Fruit fly (Drosophila melanogaster) whole organism, embryonic: ENCODE results near the gene grnd.

Experiments used
- Bgb ChIP-seq: fragments of 200-800 bp; sonication (Bioruptor generic); IDR thresholded peaks from 2 replicates; pipeline ENCODE4 v1.3.6; 2022; ENCODE audit warnings: missing biosample characterization, missing genetic modification characterization; ENCODE audit not compliant: partially characterized antibody
- CG12744 ChIP-seq: fragments of 200-800 bp; sonication (Bioruptor generic); optimal IDR thresholded peaks from 2 replicates; lab custom pipeline; 2016; ENCODE audit warnings: missing biosample characterization, missing genetic modification characterization
- CG13775 ChIP-seq: fragments of 200-800 bp; sonication (Bioruptor generic); optimal IDR thresholded peaks from 3 replicates; lab custom pipeline; 2017; ENCODE audit warnings: missing biosample characterization, mild to moderate bottlenecking, missing genetic modification characterization
- CG13894 ChIP-seq: fragments of 200-800 bp; sonication (Bioruptor generic); optimal IDR thresholded peaks from 3 replicates; lab custom pipeline; 2018; ENCODE audit warnings: missing biosample characterization, mild to moderate bottlenecking, missing genetic modification characterization, moderate library complexity
- CG14014 ChIP-seq: fragments of 200-800 bp; sonication (Bioruptor generic); IDR thresholded peaks from 2 replicates; pipeline ENCODE4 v1.3.6; 2022; ENCODE audit warnings: missing biosample characterization, missing genetic modification characterization
- CG1603 ChIP-seq: fragments of 200-800 bp; sonication (Bioruptor generic); optimal IDR thresholded peaks from 2 replicates; lab custom pipeline; 2019; ENCODE audit warnings: missing biosample characterization, mild to moderate bottlenecking, missing genetic modification characterization, moderate library complexity
- CG17359 ChIP-seq: fragments of 200-800 bp; sonication (Bioruptor generic); optimal IDR thresholded peaks from 3 replicates; lab custom pipeline; 2018; ENCODE audit warnings: missing biosample characterization, mild to moderate bottlenecking, missing genetic modification characterization, moderate library complexity
- CG18599 ChIP-seq: fragments of 200-800 bp; sonication (Bioruptor generic); optimal IDR thresholded peaks from 3 replicates; lab custom pipeline; 2017; ENCODE audit warnings: missing biosample characterization, missing genetic modification characterization, mild to moderate bottlenecking, moderate library complexity, missing genetic modification reagents
- CG2712 ChIP-seq: fragments of 200-800 bp; optimal IDR thresholded peaks from 3 replicates; lab custom pipeline; 2019; ENCODE audit warnings: missing biosample characterization, mild to moderate bottlenecking, missing genetic modification characterization, moderate library complexity
- CG30020 ChIP-seq: fragments of 200-800 bp; optimal IDR thresholded peaks from 2 replicates; lab custom pipeline; 2019; ENCODE audit warnings: missing biosample characterization, mild to moderate bottlenecking, missing genetic modification characterization, moderate library complexity
- CG3065 ChIP-seq: fragments of 200-800 bp; sonication (Bioruptor generic); optimal IDR thresholded peaks from 2 replicates; lab custom pipeline; 2016; ENCODE audit warnings: missing biosample characterization, missing genetic modification characterization
- CG33557 ChIP-seq: fragments of 200-800 bp; sonication (Bioruptor generic); optimal IDR thresholded peaks from 2 replicates; lab custom pipeline; 2019; ENCODE audit warnings: missing biosample characterization, mild to moderate bottlenecking, missing genetic modification characterization, moderate library complexity
- CG4282 ChIP-seq: fragments of 200-800 bp; sonication (Bioruptor generic); optimal IDR thresholded peaks from 2 replicates; lab custom pipeline; 2016; ENCODE audit warnings: missing biosample characterization, missing genetic modification characterization
- CG4820 ChIP-seq: fragments of 200-800 bp; sonication (Bioruptor generic); optimal IDR thresholded peaks from 3 replicates; lab custom pipeline; 2016; ENCODE audit warnings: missing biosample characterization, missing genetic modification characterization
- CG4854 ChIP-seq: fragments of 200-800 bp; sonication (Bioruptor generic); optimal IDR thresholded peaks from 2 replicates; lab custom pipeline; 2016; ENCODE audit warnings: missing biosample characterization, missing genetic modification characterization, inconsistent platforms
- CG5245 ChIP-seq: fragments of 200-800 bp; sonication (Bioruptor generic); optimal IDR thresholded peaks from 3 replicates; lab custom pipeline; 2016; ENCODE audit warnings: missing biosample characterization, missing genetic modification characterization
- CG6272 ChIP-seq: fragments of 200-800 bp; sonication (Bioruptor generic); IDR thresholded peaks from 2 replicates; pipeline ENCODE4 v1.3.6; 2022; ENCODE audit warnings: missing biosample characterization, missing genetic modification characterization
- CG6654 ChIP-seq: fragments of 200-800 bp; sonication (Bioruptor generic); optimal IDR thresholded peaks from 2 replicates; lab custom pipeline; 2017; ENCODE audit warnings: missing biosample characterization, mild to moderate bottlenecking, missing genetic modification characterization
- CG6683 ChIP-seq: fragments of 200-800 bp; sonication (Bioruptor generic); optimal IDR thresholded peaks from 2 replicates; lab custom pipeline; 2017; ENCODE audit warnings: missing biosample characterization, mild to moderate bottlenecking, missing genetic modification characterization, missing genetic modification reagents
- CG7963 ChIP-seq: fragments of 200-800 bp; sonication (Bioruptor generic); IDR thresholded peaks from 3 replicates; pipeline ENCODE4 v1.3.6; 2022; ENCODE audit warnings: missing biosample characterization, missing genetic modification characterization; ENCODE audit not compliant: partially characterized antibody
- CG8765 ChIP-seq: fragments of 200-800 bp; sonication (Bioruptor generic); IDR thresholded peaks from 2 replicates; pipeline ENCODE4 v1.3.6; 2022; ENCODE audit warnings: missing biosample characterization, missing genetic modification characterization
- CG8944 ChIP-seq: fragments of 200-800 bp; sonication (Bioruptor generic); optimal IDR thresholded peaks from 3 replicates; lab custom pipeline; 2016; ENCODE audit warnings: missing biosample characterization, missing genetic modification characterization
- Chrac-16 ChIP-seq: fragments of 200-800 bp; sonication (Bioruptor generic); optimal IDR thresholded peaks from 3 replicates; lab custom pipeline; 2016; ENCODE audit warnings: missing biosample characterization, missing genetic modification characterization
- CoRest ChIP-seq: fragments of 200-800 bp; sonication (Bioruptor generic); optimal IDR thresholded peaks from 3 replicates; lab custom pipeline; 2018; ENCODE audit warnings: missing biosample characterization, mild to moderate bottlenecking, missing genetic modification characterization, moderate library complexity
- CrebB ChIP-seq: fragments of 200-800 bp; sonication (Bioruptor generic); optimal IDR thresholded peaks from 3 replicates; lab custom pipeline; 2018; ENCODE audit warnings: missing biosample characterization, mild to moderate bottlenecking, missing genetic modification characterization
- D19A ChIP-seq: fragments of 200-800 bp; optimal IDR thresholded peaks from 3 replicates; lab custom pipeline; 2019; ENCODE audit warnings: missing biosample characterization, mild to moderate bottlenecking, missing genetic modification characterization, moderate library complexity
- Gug ChIP-seq: fragments of 200-800 bp; sonication (Bioruptor generic); IDR thresholded peaks from 4 replicates; pipeline ENCODE4 v1.3.6; 2022; ENCODE audit warnings: missing biosample characterization, missing genetic modification characterization
- HLH3B ChIP-seq: fragments of 200-800 bp; sonication (Bioruptor generic); IDR thresholded peaks from 2 replicates; pipeline ENCODE4 v1.3.6; 2022; ENCODE audit warnings: missing biosample characterization, missing genetic modification characterization
- NFAT ChIP-seq: fragments of 200-800 bp; sonication (Bioruptor generic); IDR thresholded peaks from 2 replicates; pipeline ENCODE4 v1.3.6; 2022; ENCODE audit warnings: missing biosample characterization, missing genetic modification characterization
- Neu2 ChIP-seq: fragments of 200-800 bp; sonication (Bioruptor generic); optimal IDR thresholded peaks from 3 replicates; lab custom pipeline; 2016; ENCODE audit warnings: missing biosample characterization, missing genetic modification characterization, borderline replicate concordance
- NfI ChIP-seq: fragments of 200-800 bp; sonication (Bioruptor generic); optimal IDR thresholded peaks from 3 replicates; lab custom pipeline; 2018; ENCODE audit warnings: missing biosample characterization, mild to moderate bottlenecking, missing genetic modification characterization, moderate library complexity
- Rx ChIP-seq: fragments of 200-800 bp; sonication (Bioruptor generic); IDR thresholded peaks from 2 replicates; pipeline ENCODE4 v1.3.6; 2022; ENCODE audit warnings: missing biosample characterization, missing genetic modification characterization
- Scr ChIP-seq: fragments of 200-800 bp; sonication (Bioruptor generic); IDR thresholded peaks from 2 replicates; pipeline ENCODE4 v1.3.6; 2022; ENCODE audit warnings: missing biosample characterization, missing genetic modification characterization; ENCODE audit not compliant: partially characterized antibody
- cas ChIP-seq: fragments of 200-800 bp; sonication (Bioruptor generic); IDR thresholded peaks from 2 replicates; pipeline ENCODE4 v1.3.6; 2022; ENCODE audit warnings: missing biosample characterization, missing genetic modification characterization
- danr ChIP-seq: fragments of 200-800 bp; sonication (Bioruptor generic); IDR thresholded peaks from 2 replicates; pipeline ENCODE4 v1.3.6; 2022; ENCODE audit warnings: missing biosample characterization, missing genetic modification characterization
- dmrt11E ChIP-seq: fragments of 200-800 bp; sonication (Bioruptor generic); optimal IDR thresholded peaks from 3 replicates; lab custom pipeline; 2018; ENCODE audit warnings: missing biosample characterization, mild to moderate bottlenecking, missing genetic modification characterization, moderate library complexity
- gce ChIP-seq: fragments of 200-800 bp; sonication (Bioruptor generic); IDR thresholded peaks from 3 replicates; pipeline ENCODE4 v1.3.6; 2022; ENCODE audit warnings: missing biosample characterization, missing genetic modification characterization
- gt ChIP-seq: fragments of 200-800 bp; sonication (Bioruptor generic); IDR thresholded peaks from 2 replicates; pipeline ENCODE4 v1.3.6; 2022; ENCODE audit warnings: missing biosample characterization, missing genetic modification characterization
- ind ChIP-seq: fragments of 200-800 bp; sonication (Bioruptor generic); optimal IDR thresholded peaks from 3 replicates; lab custom pipeline; 2016; ENCODE audit warnings: missing biosample characterization, missing genetic modification characterization
- insv ChIP-seq, 2 experiments: fragments of 200-800 bp; sonication (Bioruptor generic); optimal IDR thresholded peaks; 3 replicates each; lab custom pipeline; 2016 to 2018; ENCODE audit warnings: missing biosample characterization in 2 of 2, missing genetic modification characterization in 2 of 2
- jing ChIP-seq: fragments of 200-800 bp; sonication (Bioruptor generic); optimal IDR thresholded peaks from 2 replicates; lab custom pipeline; 2018; ENCODE audit warnings: missing biosample characterization, mild to moderate bottlenecking, missing genetic modification characterization
- jumu ChIP-seq: fragments of 200-800 bp; sonication (Bioruptor generic); optimal IDR thresholded peaks from 3 replicates; lab custom pipeline; 2016; ENCODE audit warnings: missing biosample characterization, missing genetic modification characterization
- kni ChIP-seq: fragments of 200-800 bp; sonication (Bioruptor generic); optimal IDR thresholded peaks from 3 replicates; lab custom pipeline; 2017; ENCODE audit warnings: mild to moderate bottlenecking, missing biosample characterization, missing genetic modification reagents, missing genetic modification characterization
- lbe ChIP-seq: fragments of 200-800 bp; sonication (Bioruptor generic); optimal IDR thresholded peaks from 2 replicates; lab custom pipeline; 2016; ENCODE audit warnings: missing biosample characterization, mild to moderate bottlenecking, missing genetic modification characterization
- nau ChIP-seq: fragments of 200-800 bp; sonication (Bioruptor generic); optimal IDR thresholded peaks from 3 replicates; lab custom pipeline; 2017; ENCODE audit warnings: missing biosample characterization, mild to moderate bottlenecking, missing genetic modification characterization, missing genetic modification reagents
- sd ChIP-seq: fragments of 200-800 bp; sonication (Bioruptor generic); optimal IDR thresholded peaks from 3 replicates; lab custom pipeline; 2018; ENCODE audit warnings: missing biosample characterization, mild to moderate bottlenecking, missing genetic modification characterization, moderate library complexity
- so ChIP-seq: fragments of 200-800 bp; sonication (Bioruptor generic); IDR thresholded peaks from 3 replicates; pipeline ENCODE4 v1.3.6; 2022; ENCODE audit warnings: missing biosample characterization, missing genetic modification characterization
- toy ChIP-seq: fragments of 200-800 bp; sonication (Bioruptor generic); IDR thresholded peaks from 2 replicates; pipeline ENCODE4 v1.3.6; 2022; ENCODE audit warnings: missing biosample characterization, missing genetic modification characterization
- unc-4 ChIP-seq: fragments of 200-800 bp; sonication (Bioruptor generic); IDR thresholded peaks from 2 replicates; pipeline ENCODE4 v1.3.6; 2022; ENCODE audit warnings: missing biosample characterization, missing genetic modification characterization; ENCODE audit not compliant: partially characterized antibody
- zen2 ChIP-seq: fragments of 200-800 bp; sonication (Bioruptor generic); IDR thresholded peaks from 3 replicates; pipeline ENCODE4 v1.3.6; 2022; ENCODE audit warnings: missing biosample characterization, missing genetic modification characterization; ENCODE audit not compliant: partially characterized antibody

Gene grnd

DNA sequence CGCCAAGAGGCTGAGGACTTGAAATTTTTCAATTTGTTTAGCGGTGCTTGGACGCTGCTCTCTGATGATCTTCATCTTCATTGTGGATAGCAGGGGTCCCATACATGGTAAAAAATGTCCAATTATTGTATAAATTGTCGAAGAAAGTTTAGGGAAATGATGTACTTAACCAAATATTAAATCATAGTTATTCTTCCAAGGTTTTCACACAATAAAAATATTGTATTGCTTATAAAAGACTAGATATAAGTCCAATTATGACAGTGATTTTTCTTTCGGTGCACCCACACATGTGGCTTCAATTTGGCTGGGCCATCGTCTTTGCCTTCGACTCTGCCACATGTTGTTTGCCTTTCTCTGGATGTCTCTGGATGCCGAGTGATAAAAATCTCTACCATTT, 19.7 kb downstream of the grnd start (continued):
- no peak for TF ChIP-seq sd
- no peak for TF ChIP-seq CG4820 (GFP tag; lab: Kevin White, UChicago)
- TF ChIP-seq CG7963 (GFP tag; lab: Robert Waterston, UW) = no peak
- TF ChIP-seq zen2 (GFP tag; lab: Robert Waterston, UW) = no peak
- TF ChIP-seq nau (GFP tag; lab: Kevin White, UChicago) = peak; percentile 7
- no peak for TF ChIP-seq CG12744 (GFP tag; lab: Kevin White, UChicago)
- TF ChIP-seq CG8944 (GFP tag; lab: Kevin White, UChicago) = peak; percentile 51
- TF ChIP-seq CG6654 (GFP tag; lab: Kevin White, UChicago) = no peak
- peak; percentile 50 for TF ChIP-seq D19A (tag; lab: Kevin White, UChicago)
- no peak for TF ChIP-seq lbe (GFP tag; lab: Kevin White, UChicago)
- TF ChIP-seq CG13894 (tag; lab: Kevin White, UChicago) = no peak
- TF ChIP-seq CG6683 (GFP tag; lab: Kevin White, UChicago) = no peak
- TF ChIP-seq CoRest (tag; lab: Kevin White, UChicago) = peak; percentile 44
- peak; percentile 48 for TF ChIP-seq Chrac-16
- peak; percentile 56 for TF ChIP-seq CG13775 (GFP tag; lab: Kevin White, UChicago)
- TF ChIP-seq jumu (GFP tag; lab: Kevin White, UChicago) = peak; percentile 19
- TF ChIP-seq gt (GFP tag; lab: Robert Waterston, UW) = no peak
- TF ChIP-seq ind = no peak
- no peak for TF ChIP-seq kni (GFP tag; lab: Kevin White, UChicago)
- TF ChIP-seq CG33557 (GFP tag; lab: Kevin White, UChicago) = peak; percentile 51
- TF ChIP-seq NFAT (GFP tag; lab: Robert Waterston, UW) = no peak
- peak; percentile 2 for TF ChIP-seq CG5245 (GFP tag; lab: Kevin White, UChicago)
- peak; percentile 84 for TF ChIP-seq dmrt11E (tag; lab: Kevin White, UChicago)
- peak; percentile 53 for TF ChIP-seq jing (GFP tag; lab: Kevin White, UChicago)
- TF ChIP-seq CG17359 (tag; lab: Kevin White, UChicago) = peak; percentile 62
- no peak for TF ChIP-seq CrebB (tag; lab: Kevin White, UChicago)
- peak; percentile 27; the same call in 1 of the 4 replicates for TF ChIP-seq Gug (GFP tag; lab: Robert Waterston, UW)
- TF ChIP-seq NfI (GFP tag; lab: Kevin White, UChicago) = peak; percentile 4
- TF ChIP-seq Neu2 (GFP tag; lab: Kevin White, UChicago) = no peak
- TF ChIP-seq CG4854 (GFP tag; lab: Kevin White, UChicago) = no peak
- no peak for TF ChIP-seq toy (GFP tag; lab: Robert Waterston, UW)
- no peak for TF ChIP-seq unc-4
- 0 out of 3 replicates have a peak, but pooled peaks have one; percentile 22 for TF ChIP-seq so
- no peak for TF ChIP-seq Bgb
- no peak for TF ChIP-seq CG3065 (GFP tag; lab: Kevin White, UChicago)
- TF ChIP-seq CG4282 (GFP tag; lab: Kevin White, UChicago) = no peak
- TF ChIP-seq Scr (GFP tag; lab: Robert Waterston, UW) = no peak
- no peak for TF ChIP-seq CG8765 (GFP tag; lab: Robert Waterston, UW)
- TF ChIP-seq CG6272 (GFP tag; lab: Robert Waterston, UW) = 0 out of 2 replicates have a peak, but pooled peaks have one; percentile 19
- TF ChIP-seq HLH3B (GFP tag; lab: Robert Waterston, UW) = peak; percentile 50; the same call in 1 of the 2 replicates
- no peak for TF ChIP-seq CG30020 (tag; lab: Kevin White, UChicago)
- TF ChIP-seq Rx = peak; percentile 15; the same call in 1 of the 2 replicates
- peak; percentile 80 for TF ChIP-seq CG2712 (tag; lab: Kevin White, UChicago)
- TF ChIP-seq cas (GFP tag; lab: Robert Waterston, UW) = no peak
- peak; percentile 25 for TF ChIP-seq CG18599 (GFP tag; lab: Kevin White, UChicago)
- TF ChIP-seq CG1603 (tag; lab: Kevin White, UChicago) = peak; percentile 74
- TF ChIP-seq danr (GFP tag; lab: Robert Waterston, UW) = no peak; the same call in 1 of the 2 replicates
- no peak for TF ChIP-seq gce (GFP tag; lab: Robert Waterston, UW)
- no peak for TF ChIP-seq CG14014
- no peak for TF ChIP-seq insv (GFP tag; optimal IDR thresholded peaks at IDR 0.05; lab: Kevin White, UChicago)
